Fruit fly (Drosophila melanogaster) whole organism, prepupa: ENCODE measurements around the gene CG45263.

ENCODE experiments used
- CG3919 ChIP-seq: fragments of 200-800 bp; sonication (Bioruptor generic); optimal IDR thresholded peaks from 3 replicates; lab custom pipeline; 2016; ENCODE audit warnings: missing biosample characterization, missing genetic modification characterization
- CG6163 ChIP-seq: fragments of 200-800 bp; sonication (Bioruptor generic); IDR thresholded peaks from 3 replicates; pipeline ENCODE4 v1.3.6; 2022; ENCODE audit warnings: missing biosample characterization, missing genetic modification characterization
- OdsH ChIP-seq: fragments of 200-800 bp; sonication (Bioruptor generic); optimal IDR thresholded peaks from 3 replicates; lab custom pipeline; 2016; ENCODE audit warnings: missing biosample characterization, missing genetic modification characterization
- Sox102F ChIP-seq: fragments of 200-800 bp; sonication (Bioruptor generic); optimal IDR thresholded peaks from 2 replicates; lab custom pipeline; 2016; ENCODE audit warnings: missing biosample characterization, mild to moderate bottlenecking, missing genetic modification characterization
- acj6 ChIP-seq: fragments of 200-800 bp; sonication (Bioruptor generic); optimal IDR thresholded peaks from 3 replicates; lab custom pipeline; 2016; ENCODE audit warnings: missing biosample characterization, missing genetic modification characterization
- cyc ChIP-seq: fragments of 200-800 bp; sonication (Bioruptor generic); optimal IDR thresholded peaks from 3 replicates; lab custom pipeline; 2016; ENCODE audit warnings: missing biosample characterization, missing genetic modification characterization
- dsx ChIP-seq: fragments of 200-800 bp; optimal IDR thresholded peaks from 3 replicates; lab custom pipeline; 2019; ENCODE audit warnings: missing biosample characterization, mild to moderate bottlenecking, missing genetic modification characterization, moderate library complexity; ENCODE audit not compliant: poor library complexity, severe bottlenecking
- lz ChIP-seq: fragments of 200-800 bp; sonication (Bioruptor generic); optimal IDR thresholded peaks from 3 replicates; lab custom pipeline; 2016; ENCODE audit warnings: missing biosample characterization, missing genetic modification characterization
- spab ChIP-seq: fragments of 200-800 bp; sonication (Bioruptor generic); optimal IDR thresholded peaks from 2 replicates; lab custom pipeline; 2017; ENCODE audit warnings: missing biosample characterization, mild to moderate bottlenecking, missing genetic modification characterization, missing genetic modification reagents

- TF ChIP-seq CG6163 (no peak), lz (GFP tag; lab: Kevin White, UChicago) (no peak), CG3919 (no peak), acj6 (no peak), OdsH (GFP tag; lab: Kevin White, UChicago) (no peak), spab (GFP tag; lab: Kevin White, UChicago) (no peak), cyc (no peak), dsx (GFP tag; lab: Kevin White, UChicago) (no peak), Sox102F (no peak)
Observed at dm6 chr3R:8343251-8343744, 134.1 kb downstream of the CG45263 start, which contains the start of the genes PNKP and COX7AL.
